Worm (Caenorhabditis elegans): ENCODE measurements around the gene K02E11.3.
A peak's percentile ranks its signal among the peaks of the same experiment; 100 is the strongest.
"Not testable (repeated sequence)": the region's sequence is repeated elsewhere in the genome, so short reads cannot be mapped to it uniquely, and the experiment has no call there.

K02E11.3 gene

DNA sequence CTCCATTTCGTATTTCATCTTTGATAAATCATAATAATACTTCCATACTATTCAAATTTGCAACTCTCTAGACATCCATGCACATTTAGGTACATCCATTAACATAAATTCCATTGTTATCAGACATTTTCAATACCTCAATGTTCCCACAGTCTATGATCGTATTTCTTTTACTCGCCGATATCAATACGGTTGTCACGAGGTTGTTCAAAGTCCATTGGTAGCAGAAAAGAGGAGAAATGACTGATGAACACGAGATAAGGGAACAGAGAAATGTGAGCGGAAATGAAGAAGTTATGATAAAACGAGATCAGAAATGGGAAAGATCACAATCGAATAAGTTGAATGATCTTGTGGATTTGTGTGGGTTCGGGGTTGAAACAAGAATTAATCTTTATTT is 33.8 kb downstream of the K02E11.3 start:
- TF ChIP-seq dao-5 (tag; optimal IDR thresholded peaks at IDR 0.05) = no peak
- TF ChIP-seq him-1 (tag; optimal IDR thresholded peaks at IDR 0.05) = no peak
- TF ChIP-seq W03F9.2 (tag; optimal IDR thresholded peaks at IDR 0.05) = no peak

- no peak for TF ChIP-seq him-1 (tag; optimal IDR thresholded peaks at IDR 0.05)
- no peak for TF ChIP-seq W03F9.2 (tag; optimal IDR thresholded peaks at IDR 0.05)
- TF ChIP-seq dao-5 (tag; optimal IDR thresholded peaks at IDR 0.05) = no peak
Measured at ce11 chrV:14210743-14211142, 35.9 kb downstream of the K02E11.3 start, which contains the start of gene str-230. Gene str-230, minus strand, starts transcription at chrV:14210843.

ce11 chrV:14205214-14205613 is 41.4 kb downstream of the K02E11.3 start, which contains the start of gene T16A9.3:
Gene T16A9.3, plus strand, starts transcription at chrV:14205514.
- TF ChIP-seq him-1, dao-5, W03F9.2 (tag; optimal IDR thresholded peaks at IDR 0.05): not testable (repeated sequence)

- TF ChIP-seq W03F9.2 (tag; optimal IDR thresholded peaks at IDR 0.05) = peak; percentile 76
- TF ChIP-seq dao-5 (tag; optimal IDR thresholded peaks at IDR 0.05) = no peak
- peak; percentile 84 for TF ChIP-seq him-1 (tag; optimal IDR thresholded peaks at IDR 0.05)
Measured at ce11 chrV:14200086-14200485, 46.6 kb downstream of the K02E11.3 start.

DNA sequence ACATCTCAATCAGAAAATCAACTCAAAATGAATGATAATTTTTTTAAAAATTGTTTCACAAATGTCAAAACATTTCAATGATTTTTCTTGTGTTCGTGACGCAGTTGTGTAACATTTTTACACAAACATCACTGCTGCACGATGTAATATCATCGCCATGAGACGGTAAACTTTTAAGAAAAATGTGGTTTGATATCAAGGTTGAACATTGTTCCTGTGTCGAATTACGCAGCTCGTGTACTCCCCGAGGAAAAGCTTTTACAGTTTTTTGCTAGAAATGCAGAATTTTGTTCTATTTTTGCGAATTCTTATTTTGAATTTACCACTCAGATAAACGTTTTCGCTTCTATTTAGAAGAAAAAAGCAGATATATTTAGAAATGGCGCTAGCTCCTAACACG is 49.0 kb downstream of the K02E11.3 start:
- no peak for TF ChIP-seq dao-5 (tag; optimal IDR thresholded peaks at IDR 0.05)
- no peak for TF ChIP-seq him-1 (tag; optimal IDR thresholded peaks at IDR 0.05)
- TF ChIP-seq W03F9.2 (tag; optimal IDR thresholded peaks at IDR 0.05) = no peak

Data from whole organism, L4/young adult.